Worm (Caenorhabditis elegans) whole organism, L3 larva: Measurements from ENCODE around the gene Y37H2A.12.

ENCODE experiments used
- R02D3.7 ChIP-seq: fragments of 150-350 bp; optimal IDR thresholded peaks from 2 replicates; lab custom pipeline; 2014; ENCODE audit warnings: missing biosample characterization, missing genetic modification characterization
- ZK546.5 ChIP-seq: sonication (generic microtip); optimal IDR thresholded peaks from 2 replicates; lab custom pipeline; 2017; ENCODE audit warnings: missing biosample characterization, missing genetic modification characterization
- ama-1 ChIP-seq: fragments of 150-350 bp; optimal IDR thresholded peaks from 2 replicates; lab custom pipeline; 2018
- ceh-16 ChIP-seq: sonication (generic microtip); optimal IDR thresholded peaks from 2 replicates; lab custom pipeline; 2017; ENCODE audit warnings: missing biosample characterization, missing genetic modification characterization
- ceh-28 ChIP-seq: fragments of 150-350 bp; optimal IDR thresholded peaks from 2 replicates; lab custom pipeline; 2014; ENCODE audit warnings: missing biosample characterization, missing genetic modification reagents, missing genetic modification characterization
- daf-12 ChIP-seq: fragments of 150-350 bp; optimal IDR thresholded peaks from 2 replicates; lab custom pipeline; 2014; ENCODE audit warnings: missing biosample characterization, missing genetic modification reagents, missing genetic modification characterization
- egl-27 ChIP-seq: sonication (generic microtip); optimal IDR thresholded peaks from 4 replicates; lab custom pipeline; 2017; ENCODE audit warnings: missing biosample characterization, missing genetic modification reagents, missing genetic modification characterization
- elt-1 ChIP-seq: fragments of 150-350 bp; optimal IDR thresholded peaks from 2 replicates; lab custom pipeline; 2014; ENCODE audit warnings: missing biosample characterization, missing genetic modification characterization
- elt-2 ChIP-seq: sonication (generic microtip); optimal IDR thresholded peaks from 2 replicates; lab custom pipeline; 2016; ENCODE audit warnings: missing genetic modification reagents, mild to moderate bottlenecking, missing genetic modification characterization, missing compliant biosample characterization
- elt-3 ChIP-seq, 3 experiments: fragments of 150-350 bp in 1 of 3; sonication (generic microtip) in 2 of 3; optimal IDR thresholded peaks; 2 replicates in 2 of 3; 4 replicates in 1 of 3; lab custom pipeline; 2014 to 2017; ENCODE audit warnings: missing biosample characterization in 3 of 3, missing genetic modification characterization in 3 of 3
- eor-1 ChIP-seq, 2 experiments: fragments of 150-350 bp; optimal IDR thresholded peaks; 2 replicates each; lab custom pipeline; 2014 to 2018; ENCODE audit warnings: missing biosample characterization in 2 of 2, missing genetic modification characterization in 2 of 2
- jun-1 ChIP-seq: fragments of 150-350 bp; optimal IDR thresholded peaks from 2 replicates; lab custom pipeline; 2014; ENCODE audit warnings: missing biosample characterization, missing genetic modification reagents, missing genetic modification characterization
- lin-39 ChIP-seq: fragments of 150-350 bp; optimal IDR thresholded peaks from 2 replicates; lab custom pipeline; 2018; ENCODE audit warnings: missing biosample characterization, missing genetic modification reagents, missing genetic modification characterization
- lsy-12 ChIP-seq: sonication (generic microtip); optimal IDR thresholded peaks from 2 replicates; lab custom pipeline; 2016; ENCODE audit warnings: mild to moderate bottlenecking, missing genetic modification characterization, missing compliant biosample characterization
- mml-1 ChIP-seq: fragments of 150-350 bp; sonication (generic microtip); optimal IDR thresholded peaks from 3 replicates; lab custom pipeline; 2014; ENCODE audit warnings: missing biosample characterization, missing genetic modification characterization
- nhr-11 ChIP-seq: fragments of 150-350 bp; optimal IDR thresholded peaks from 2 replicates; lab custom pipeline; 2014; ENCODE audit warnings: missing biosample characterization, missing genetic modification characterization
- nhr-12 ChIP-seq: fragments of 150-350 bp; optimal IDR thresholded peaks from 2 replicates; lab custom pipeline; 2014; ENCODE audit warnings: missing biosample characterization, missing genetic modification characterization
- nhr-23 ChIP-seq: fragments of 150-350 bp; optimal IDR thresholded peaks from 2 replicates; lab custom pipeline; 2014; ENCODE audit warnings: missing biosample characterization, missing genetic modification reagents, missing genetic modification characterization
- nhr-25 ChIP-seq: sonication (generic microtip); optimal IDR thresholded peaks from 2 replicates; lab custom pipeline; 2017; ENCODE audit warnings: missing biosample characterization, missing genetic modification characterization
- nhr-28 ChIP-seq: fragments of 150-350 bp; optimal IDR thresholded peaks from 2 replicates; lab custom pipeline; 2014; ENCODE audit warnings: missing biosample characterization, missing genetic modification characterization
- nhr-43 ChIP-seq: sonication (generic microtip); optimal IDR thresholded peaks from 2 replicates; lab custom pipeline; 2016; ENCODE audit warnings: mild to moderate bottlenecking, missing genetic modification characterization, missing compliant biosample characterization; ENCODE audit not compliant: poor library complexity, severe bottlenecking
- nhr-76 ChIP-seq: fragments of 150-350 bp; sonication (generic microtip); optimal IDR thresholded peaks from 5 replicates; lab custom pipeline; 2014; ENCODE audit warnings: missing biosample characterization, missing genetic modification characterization
- nhr-77 ChIP-seq: fragments of 150-350 bp; optimal IDR thresholded peaks from 2 replicates; lab custom pipeline; 2014; ENCODE audit warnings: missing biosample characterization, missing genetic modification characterization
- pqm-1 ChIP-seq: fragments of 150-350 bp; optimal IDR thresholded peaks from 2 replicates; lab custom pipeline; 2017; ENCODE audit warnings: missing biosample characterization, missing genetic modification characterization, inconsistent platforms
- sea-2 ChIP-seq: fragments of 150-350 bp; sonication (generic microtip); optimal IDR thresholded peaks from 4 replicates; lab custom pipeline; 2014; ENCODE audit warnings: missing biosample characterization, missing genetic modification reagents, missing genetic modification characterization
- skn-1 ChIP-seq: fragments of 150-350 bp; optimal IDR thresholded peaks from 2 replicates; lab custom pipeline; 2014; ENCODE audit warnings: missing biosample characterization, missing genetic modification characterization
- snpc-4 ChIP-seq: fragments of 150-350 bp; optimal IDR thresholded peaks from 2 replicates; lab custom pipeline; 2014; ENCODE audit warnings: missing biosample characterization, missing genetic modification characterization
- tbx-2 ChIP-seq: sonication (generic microtip); optimal IDR thresholded peaks from 2 replicates; lab custom pipeline; 2016; ENCODE audit warnings: mild to moderate bottlenecking, missing genetic modification characterization, missing compliant biosample characterization
- unc-39 ChIP-seq: sonication (generic microtip); optimal IDR thresholded peaks from 4 replicates; lab custom pipeline; 2017; ENCODE audit warnings: missing biosample characterization, missing genetic modification characterization
- unc-62 ChIP-seq: fragments of 150-350 bp; sonication (generic microtip); optimal IDR thresholded peaks from 4 replicates; lab custom pipeline; 2014; ENCODE audit warnings: missing biosample characterization, missing genetic modification reagents, missing genetic modification characterization
- zag-1 ChIP-seq: fragments of 150-350 bp; optimal IDR thresholded peaks from 2 replicates; lab custom pipeline; 2014; ENCODE audit warnings: missing biosample characterization, missing genetic modification characterization
- ztf-11 ChIP-seq: fragments of 150-350 bp; optimal IDR thresholded peaks from 2 replicates; lab custom pipeline; 2014; ENCODE audit warnings: missing biosample characterization, missing genetic modification characterization
- ztf-4 ChIP-seq: fragments of 150-350 bp; optimal IDR thresholded peaks from 2 replicates; lab custom pipeline; 2014; ENCODE audit warnings: missing biosample characterization, missing genetic modification characterization

The Y37H2A.12 gene

DNA sequence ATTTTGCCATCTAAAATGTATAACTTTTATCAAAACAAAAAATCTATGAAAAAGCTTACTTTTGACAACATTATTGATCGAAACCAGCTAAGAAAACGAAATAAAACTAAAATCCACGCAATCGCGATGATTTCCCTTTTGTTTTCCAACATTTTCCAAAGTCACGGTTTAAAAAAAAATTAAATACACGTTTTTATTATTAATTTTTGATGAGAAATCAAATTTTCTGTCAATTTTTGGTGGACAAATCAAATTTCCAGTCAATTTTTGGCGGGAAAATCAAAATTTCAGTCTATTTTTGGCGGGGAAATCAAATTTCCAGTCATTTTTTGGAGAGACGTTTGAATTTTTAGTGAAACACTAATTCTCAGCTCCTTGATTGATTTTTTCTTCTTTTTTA is 33.8 kb upstream of the Y37H2A.12 start, which contains the start of gene C14A6.5:
C14A6.5 (minus strand) TSS at position 101 of the 400 bp plus-strand sequence.
- TF ChIP-seq ceh-16 (no peak), mml-1 (tag; lab: Kevin White, UChicago) (no peak), jun-1 (tag; lab: Kevin White, UChicago) (no peak), ama-1 (lab: Kevin White, UChicago) (no peak), pqm-1 (tag; lab: Kevin White, UChicago) (no peak), nhr-77 (tag; lab: Kevin White, UChicago) (no peak), snpc-4 (tag; lab: Kevin White, UChicago) (no peak), daf-12 (tag; lab: Kevin White, UChicago) (no peak), elt-3 (tag; optimal IDR thresholded peaks at IDR 0.05; lab: Kevin White, UChicago) (no peak), elt-2 (tag; lab: Kevin White, UChicago) (no peak), ztf-11 (tag; lab: Kevin White, UChicago) (no peak), ztf-4 (no peak), elt-1 (tag; lab: Kevin White, UChicago) (no peak), ceh-28 (no peak), nhr-23 (tag; lab: Kevin White, UChicago) (no peak), tbx-2 (tag; lab: Kevin White, UChicago) (no peak), nhr-11 (tag; lab: Kevin White, UChicago) (no peak)

DNA sequence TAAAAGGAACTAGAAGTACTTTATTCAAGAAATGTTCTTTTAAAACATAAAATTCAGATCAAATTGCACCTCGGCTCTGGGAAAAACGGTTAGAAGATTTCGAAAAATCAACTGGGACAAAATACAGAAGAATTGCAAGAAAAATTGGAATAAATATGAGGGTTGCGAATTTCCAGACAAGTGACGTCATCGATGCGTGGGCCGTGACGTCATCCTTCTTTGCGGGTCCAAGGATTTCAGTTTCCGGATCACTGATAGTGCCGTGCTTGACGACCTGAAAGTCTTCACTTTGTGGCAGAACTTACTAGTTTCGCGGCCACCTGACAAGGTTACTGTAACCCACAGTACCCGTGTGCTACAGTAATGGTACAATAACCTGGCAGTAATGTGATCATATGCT is 32.5 kb upstream of the Y37H2A.12 start:
- TF ChIP-seq zag-1 (tag; lab: Kevin White, UChicago) (no peak), egl-27 (tag; lab: Kevin White, UChicago) (no peak), unc-39 (no peak), elt-3 (tag; optimal IDR thresholded peaks at IDR 0.05; lab: Kevin White, UChicago) (no peak)

- TF ChIP-seq eor-1 (tag; optimal IDR thresholded peaks at IDR 0.05; lab: Kevin White, UChicago) (no peak), ceh-28 (no peak), ama-1 (lab: Kevin White, UChicago) (no peak), ZK546.5 (tag; lab: Kevin White, UChicago) (no peak), sea-2 (GFP tag; lab: Kevin White, UChicago) (no peak), nhr-12 (tag; lab: Kevin White, UChicago) (no peak), tbx-2 (tag; lab: Kevin White, UChicago) (no peak), nhr-77 (tag; lab: Kevin White, UChicago) (no peak), nhr-11 (tag; lab: Kevin White, UChicago) (no peak), nhr-28 (no peak), pqm-1 (tag; lab: Kevin White, UChicago) (no peak)
These were observed 31.6 kb upstream of the Y37H2A.12 start, which contains the start of gene C14A6.12 for ce11 chrV:18162568-18162967. C14A6.12 (minus strand) TSS chrV:18162668.

DNA sequence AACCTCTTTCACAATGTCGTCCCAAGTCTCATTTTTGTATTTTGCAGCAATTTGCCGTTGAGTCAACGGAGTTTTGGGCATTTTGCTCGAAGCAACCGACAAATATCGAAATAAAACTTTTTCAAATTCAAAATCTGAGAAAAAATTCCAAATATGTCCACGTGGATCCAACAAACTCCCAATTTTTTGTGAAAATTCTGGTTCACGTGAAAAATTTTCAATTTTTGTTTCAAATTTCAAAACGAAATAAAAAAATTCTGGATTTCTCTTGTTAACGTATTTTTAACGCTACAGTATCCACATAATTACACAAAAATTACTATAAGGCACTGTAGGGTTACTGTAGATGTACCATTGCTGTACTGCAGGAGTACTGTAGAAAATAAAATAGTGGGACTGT is 30.3 kb upstream of the Y37H2A.12 start, which contains the start of gene C14A6.13:
C14A6.13 (minus strand) TSS at position 101 of the 400 bp plus-strand sequence.
- TF ChIP-seq egl-27 (tag; lab: Kevin White, UChicago) (no peak), skn-1 (tag; lab: Kevin White, UChicago) (no peak), elt-1 (tag; lab: Kevin White, UChicago) (no peak), lsy-12 (no peak), zag-1 (tag; lab: Kevin White, UChicago) (no peak), unc-39 (no peak), nhr-76 (tag; lab: Kevin White, UChicago) (no peak), lin-39 (tag; lab: Kevin White, UChicago) (no peak), nhr-12 (tag; lab: Kevin White, UChicago) (no peak), nhr-25 (no peak)
- TF ChIP-seq, all 47 proteins: peak for 0

DNA sequence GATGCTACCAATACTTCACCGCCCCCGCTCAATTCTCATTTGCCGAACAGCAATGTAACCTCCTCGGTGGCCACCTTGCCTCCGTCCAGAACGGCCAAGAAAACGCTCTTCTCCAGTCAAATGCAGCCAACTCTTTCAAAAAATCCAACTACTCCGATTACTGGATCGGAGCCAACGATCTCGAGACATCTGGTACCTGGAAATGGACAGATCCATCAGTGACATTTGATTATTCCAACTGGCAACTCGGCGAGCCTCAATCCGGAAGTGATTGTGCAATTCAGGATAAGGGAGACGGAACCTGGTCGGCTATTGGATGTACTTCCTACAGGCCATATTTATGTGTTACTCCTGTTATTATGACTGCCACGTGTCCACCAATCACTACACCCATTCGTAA is 27.2 kb upstream of the Y37H2A.12 start:
- TF ChIP-seq ceh-16 (no peak), R02D3.7 (tag; lab: Kevin White, UChicago) (no peak), nhr-43 (tag; lab: Kevin White, UChicago) (no peak), nhr-25 (no peak), tbx-2 (tag; lab: Kevin White, UChicago) (no peak), nhr-23 (tag; lab: Kevin White, UChicago) (no peak), ztf-11 (tag; lab: Kevin White, UChicago) (no peak), unc-62 (GFP tag; lab: Kevin White, UChicago) (no peak), ztf-4 (no peak), elt-3 (tag; optimal IDR thresholded peaks at IDR 0.05; lab: Kevin White, UChicago) (no peak), elt-2 (tag; lab: Kevin White, UChicago) (no peak), mml-1 (tag; lab: Kevin White, UChicago) (no peak)
